Worm (Caenorhabditis elegans) whole organism, L4 larva: ENCODE data around the gene Y53F4B.43.
A peak's percentile ranks its signal among the peaks of the same experiment; 100 is the strongest.

Experiments
- Y5F2A.4 ChIP-seq: fragments of 200-800 bp; sonication (Bioruptor generic); optimal IDR thresholded peaks from 2 replicates; lab custom pipeline; 2018; ENCODE audit warnings: mild to moderate bottlenecking, missing genetic modification characterization, missing compliant biosample characterization
- Y75B8A.6 ChIP-seq: fragments of 200-800 bp; sonication (Bioruptor generic); IDR thresholded peaks from 2 replicates; pipeline ENCODE4 v1.3.6; 2022; ENCODE audit warnings: missing genetic modification reagents, missing genetic modification characterization, missing compliant biosample characterization
- lin-13 ChIP-seq: fragments of 150-350 bp; optimal IDR thresholded peaks from 2 replicates; lab custom pipeline; 2014; ENCODE audit warnings: missing biosample characterization, missing genetic modification reagents, missing genetic modification characterization
- lin-15B ChIP-seq: fragments of 150-350 bp; sonication (generic microtip); optimal IDR thresholded peaks from 3 replicates; lab custom pipeline; 2014; ENCODE audit warnings: missing biosample characterization, missing genetic modification characterization
- lsy-2 ChIP-seq, 2 experiments: fragments of 150-350 bp in 1 of 2; sonication (generic microtip) in 1 of 2; optimal IDR thresholded peaks; 2 replicates each; lab custom pipeline; 2014 to 2017; ENCODE audit warnings: missing biosample characterization in 2 of 2, missing genetic modification characterization in 2 of 2
- mxl-2 ChIP-seq: fragments of 200-800 bp; sonication (Bioruptor generic); conservative IDR thresholded peaks from 2 replicates; pipeline ENCODE4 v1.3.6; 2022; ENCODE audit warnings: missing genetic modification reagents, missing genetic modification characterization, missing compliant biosample characterization
- spr-1 ChIP-seq: sonication (generic microtip); optimal IDR thresholded peaks from 2 replicates; lab custom pipeline; 2016; ENCODE audit warnings: mild to moderate bottlenecking, missing genetic modification characterization, missing compliant biosample characterization
- zip-11 ChIP-seq: fragments of 200-800 bp; sonication (Bioruptor generic); IDR thresholded peaks from 2 replicates; pipeline ENCODE4 v1.3.6; 2022; ENCODE audit warnings: missing genetic modification characterization, missing compliant biosample characterization

DNA sequence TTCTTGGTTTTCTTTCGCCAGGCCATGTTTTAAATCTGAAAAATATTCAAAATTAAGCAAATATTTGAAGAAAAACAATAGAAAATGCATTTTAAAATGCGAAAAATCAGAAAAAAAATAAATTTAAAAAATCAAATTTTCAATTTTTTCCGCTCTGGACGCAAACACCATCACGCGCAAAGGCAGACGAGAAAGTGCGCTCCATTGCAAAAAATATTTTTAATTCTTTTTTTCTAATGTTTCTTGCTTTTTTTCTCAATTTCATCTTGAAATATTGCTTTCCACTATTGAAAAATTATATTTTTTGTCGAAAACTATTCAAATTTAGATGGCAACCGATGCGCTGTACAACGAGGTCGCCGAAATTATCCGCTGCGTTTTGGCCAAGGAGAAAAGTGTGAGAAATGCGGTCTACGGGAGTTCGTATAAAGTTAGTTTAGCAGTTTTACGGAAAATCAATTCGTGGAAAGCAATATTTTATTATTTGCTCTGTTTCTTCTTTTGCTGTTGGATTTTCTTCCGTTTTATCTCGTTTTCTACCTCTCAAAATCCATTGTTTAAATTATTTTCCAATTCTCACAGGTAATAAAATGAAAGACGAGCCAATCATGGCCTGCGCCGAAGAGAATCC, 18.8 kb upstream of the Y53F4B.43 start, which contains the start of the genes pole-4, nsun-5 and metl-2:
- no peak for TF ChIP-seq Y5F2A.4 (GFP tag; lab: Kevin White, UChicago)
- no peak for TF ChIP-seq Y75B8A.6
- peak in 1 of 2 experiments; percentile 77 for TF ChIP-seq lsy-2 (tag; optimal IDR thresholded peaks at IDR 0.05; lab: Kevin White, UChicago)
- no peak for TF ChIP-seq lin-13 (GFP tag; lab: Kevin White, UChicago)
- no peak for TF ChIP-seq spr-1 (tag; lab: Kevin White, UChicago)
- no peak for TF ChIP-seq lin-15B (tag; lab: Kevin White, UChicago)
- no peak for TF ChIP-seq mxl-2 (GFP tag; lab: Robert Waterston, UW)
- no peak for TF ChIP-seq zip-11 (GFP tag; lab: Robert Waterston, UW)
